Fruit fly (Drosophila melanogaster) whole organism: Measurements from ENCODE around the gene CG43317.
A peak's percentile ranks its signal among the peaks of the same experiment; 100 is the strongest.

Experiments used
- CG8478 ChIP-seq: fragments of >200 bp; optimal IDR thresholded peaks from 2 replicates; lab custom pipeline; 2018; ENCODE audit warnings: inconsistent platforms
- Dll ChIP-seq: fragments of >200 bp; optimal IDR thresholded peaks from 2 replicates; lab custom pipeline; 2017
- EcR ChIP-seq, 2 experiments: fragments of >200 bp; optimal IDR thresholded peaks; 2 replicates each; lab custom pipeline; 2017; ENCODE audit warnings: missing biosample characterization in 2 of 2, missing genetic modification characterization in 2 of 2, missing genetic modification reagents in 2 of 2
- pan ChIP-seq: fragments of >200 bp; optimal IDR thresholded peaks from 2 replicates; lab custom pipeline; 2017
- psq ChIP-seq: fragments of >200 bp; optimal IDR thresholded peaks from 2 replicates; lab custom pipeline; 2017
- usp ChIP-seq: fragments of >200 bp; optimal IDR thresholded peaks from 2 replicates; lab custom pipeline; 2017; ENCODE audit warnings: missing biosample characterization, missing genetic modification characterization, mixed read lengths

- no peak for TF ChIP-seq psq (lab: Kevin White, UChicago)
- no peak for TF ChIP-seq EcR (GFP tag; optimal IDR thresholded peaks at IDR 0.05; lab: Kevin White, UChicago)
- no peak for TF ChIP-seq Dll (lab: Kevin White, UChicago)
- TF ChIP-seq usp, result no peak
- TF ChIP-seq CG8478, result no peak
- TF ChIP-seq pan (lab: Kevin White, UChicago), result peak; percentile 13
Observed at dm6 chr3R:15816276-15816675, 17.9 kb downstream of the CG43317 start.
